Worm (Caenorhabditis elegans) whole organism, L4/young adult: ENCODE results near the gene T22F7.4.

ENCODE experiments used
- W03F9.2 ChIP-seq: fragments of 150-350 bp; optimal IDR thresholded peaks from 2 replicates; lab custom pipeline; 2014; ENCODE audit warnings: missing biosample characterization, missing genetic modification characterization
- dao-5 ChIP-seq: sonication (generic microtip); optimal IDR thresholded peaks from 2 replicates; lab custom pipeline; 2016; ENCODE audit warnings: missing genotype, missing genetic modification characterization, moderate library complexity, missing compliant biosample characterization
- him-1 ChIP-seq: sonication (generic microtip); optimal IDR thresholded peaks from 2 replicates; lab custom pipeline; 2016; ENCODE audit warnings: missing genotype, missing genetic modification reagents, missing genetic modification characterization, missing compliant biosample characterization

DNA sequence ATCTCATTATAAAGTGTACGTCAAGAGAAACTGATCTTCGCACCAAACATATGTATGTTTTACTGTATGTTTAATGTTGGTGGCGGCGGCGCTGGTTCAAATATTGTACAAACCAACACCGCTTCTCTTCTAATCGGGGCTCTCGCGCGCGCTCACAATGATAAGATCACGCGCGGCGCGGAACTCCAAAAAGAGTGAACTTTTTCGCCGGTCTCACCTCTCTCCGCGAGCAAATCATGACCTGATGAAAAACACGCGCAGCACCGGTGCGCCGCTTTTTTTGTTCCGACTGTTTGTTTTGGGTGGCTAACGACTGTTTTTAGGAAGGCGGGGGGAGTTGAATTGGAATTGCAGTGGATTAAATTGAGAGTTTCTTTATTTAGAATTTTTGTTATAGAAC, 13.4 kb downstream of the T22F7.4 start:
- TF ChIP-seq dao-5 (tag; lab: Kevin White, UChicago): no peak
- TF ChIP-seq him-1 (tag; lab: Kevin White, UChicago): no peak
- TF ChIP-seq W03F9.2 (tag; lab: Kevin White, UChicago): no peak
